Fruit fly (Drosophila melanogaster) whole organism, embryonic: ENCODE data around the gene Hpd.

Source experiments
- Ada2b ChIP-seq: fragments of 200-800 bp; sonication (Bioruptor generic); IDR thresholded peaks from 2 replicates; pipeline ENCODE4 v1.3.6; 2022; ENCODE audit warnings: missing biosample characterization, missing genetic modification characterization
- Awh ChIP-seq: fragments of 200-800 bp; sonication (Bioruptor generic); IDR thresholded peaks from 2 replicates; pipeline ENCODE4, ENCODE4 v1.3.6; 2022; ENCODE audit warnings: missing biosample characterization, missing genetic modification characterization
- CG10543 ChIP-seq: fragments of 200-800 bp; sonication (Bioruptor generic); optimal IDR thresholded peaks from 3 replicates; lab custom pipeline; 2017; ENCODE audit warnings: missing biosample characterization, mild to moderate bottlenecking, missing genetic modification characterization, moderate library complexity
- CG12104 ChIP-seq: fragments of 200-800 bp; sonication (Bioruptor generic); optimal IDR thresholded peaks from 3 replicates; lab custom pipeline; 2016; ENCODE audit warnings: missing biosample characterization, missing genetic modification characterization
- CG13287 ChIP-seq: fragments of 200-800 bp; sonication (Bioruptor generic); IDR thresholded peaks from 2 replicates; pipeline ENCODE4 v1.3.6; 2022; ENCODE audit warnings: missing biosample characterization, missing genetic modification characterization; ENCODE audit not compliant: partially characterized antibody
- CG14014 ChIP-seq: fragments of 200-800 bp; sonication (Bioruptor generic); IDR thresholded peaks from 2 replicates; pipeline ENCODE4 v1.3.6; 2022; ENCODE audit warnings: missing biosample characterization, missing genetic modification characterization
- CG17912 ChIP-seq: fragments of 200-800 bp; sonication (Bioruptor generic); optimal IDR thresholded peaks from 2 replicates; lab custom pipeline; 2018; ENCODE audit warnings: missing biosample characterization, mild to moderate bottlenecking, missing genetic modification characterization
- CG31224 ChIP-seq: fragments of 200-800 bp; sonication (Bioruptor generic); IDR thresholded peaks from 2 replicates; pipeline ENCODE4 v1.3.6; 2022; ENCODE audit warnings: missing biosample characterization, missing genetic modification characterization
- CG32772 ChIP-seq: fragments of 200-800 bp; sonication (Bioruptor generic); IDR thresholded peaks from 2 replicates; pipeline ENCODE4 v1.3.6; 2022; ENCODE audit warnings: missing biosample characterization, missing genetic modification characterization
- CG4360 ChIP-seq: fragments of 200-800 bp; sonication (Bioruptor generic); IDR thresholded peaks from 2 replicates; pipeline ENCODE4 v1.3.6; 2022; ENCODE audit warnings: missing biosample characterization, missing genetic modification characterization
- CG6683 ChIP-seq: fragments of 200-800 bp; sonication (Bioruptor generic); optimal IDR thresholded peaks from 2 replicates; lab custom pipeline; 2017; ENCODE audit warnings: missing biosample characterization, mild to moderate bottlenecking, missing genetic modification characterization, missing genetic modification reagents
- CG7745 ChIP-seq: fragments of 200-800 bp; sonication (Bioruptor generic); optimal IDR thresholded peaks from 2 replicates; lab custom pipeline; 2018; ENCODE audit warnings: missing biosample characterization, mild to moderate bottlenecking, missing genetic modification characterization, moderate library complexity
- CG7963 ChIP-seq: fragments of 200-800 bp; sonication (Bioruptor generic); IDR thresholded peaks from 3 replicates; pipeline ENCODE4 v1.3.6; 2022; ENCODE audit warnings: missing biosample characterization, missing genetic modification characterization; ENCODE audit not compliant: partially characterized antibody
- CG8290 ChIP-seq, 3 experiments: fragments of 200-800 bp; sonication (Bioruptor generic); optimal IDR thresholded peaks; 2 replicates each; lab custom pipeline; 2016 to 2019; ENCODE audit warnings: missing biosample characterization in 3 of 3, missing genetic modification characterization in 3 of 3, mild to moderate bottlenecking in 2 of 3, moderate library complexity in 1 of 3
- CG9797 ChIP-seq: fragments of 200-800 bp; sonication (Bioruptor generic); optimal IDR thresholded peaks from 3 replicates; lab custom pipeline; 2018; ENCODE audit warnings: missing biosample characterization, mild to moderate bottlenecking, missing genetic modification characterization
- Chrac-16 ChIP-seq: fragments of 200-800 bp; sonication (Bioruptor generic); optimal IDR thresholded peaks from 3 replicates; lab custom pipeline; 2016; ENCODE audit warnings: missing biosample characterization, missing genetic modification characterization
- Dad ChIP-seq: fragments of 200-800 bp; sonication (Bioruptor generic); optimal IDR thresholded peaks from 3 replicates; lab custom pipeline; 2016; ENCODE audit warnings: missing biosample characterization, missing genetic modification characterization
- Fer1 ChIP-seq: fragments of 200-800 bp; sonication (Bioruptor generic); optimal IDR thresholded peaks from 2 replicates; lab custom pipeline; 2017; ENCODE audit warnings: missing biosample characterization, mild to moderate bottlenecking, missing genetic modification characterization
- HLH54F ChIP-seq: fragments of 200-800 bp; sonication (Bioruptor generic); optimal IDR thresholded peaks from 3 replicates; lab custom pipeline; 2016; ENCODE audit warnings: missing biosample characterization, missing genetic modification characterization
- Hmr ChIP-seq: fragments of 200-800 bp; sonication (Bioruptor generic); optimal IDR thresholded peaks from 3 replicates; lab custom pipeline; 2017; ENCODE audit warnings: mild to moderate bottlenecking, missing biosample characterization, missing genetic modification reagents, missing genetic modification characterization
- Lim3 ChIP-seq: fragments of 200-800 bp; sonication (Bioruptor generic); IDR thresholded peaks from 2 replicates; pipeline ENCODE4 v1.3.6; 2022; ENCODE audit warnings: missing biosample characterization, missing genetic modification characterization
- Max ChIP-seq: fragments of 200-800 bp; sonication (Bioruptor generic); optimal IDR thresholded peaks from 2 replicates; lab custom pipeline; 2016; ENCODE audit warnings: missing biosample characterization, mild to moderate bottlenecking, missing genetic modification characterization
- Myb ChIP-seq: fragments of 200-800 bp; sonication (Bioruptor generic); optimal IDR thresholded peaks from 2 replicates; lab custom pipeline; 2016; ENCODE audit warnings: missing biosample characterization, missing genetic modification characterization
- Six4 ChIP-seq: fragments of 200-800 bp; sonication (Bioruptor generic); optimal IDR thresholded peaks from 2 replicates; lab custom pipeline; 2016; ENCODE audit warnings: missing biosample characterization, missing genetic modification characterization
- Sry-δ ChIP-seq: fragments of 200-800 bp; sonication (Bioruptor generic); optimal IDR thresholded peaks from 2 replicates; lab custom pipeline; 2016; ENCODE audit warnings: missing biosample characterization, missing genetic modification characterization
- Ssrp ChIP-seq: fragments of 200-800 bp; sonication (Bioruptor generic); optimal IDR thresholded peaks from 2 replicates; lab custom pipeline; 2018; ENCODE audit warnings: missing biosample characterization, mild to moderate bottlenecking, missing genetic modification characterization, moderate library complexity
- YL-1 ChIP-seq: fragments of 200-800 bp; sonication (Bioruptor generic); optimal IDR thresholded peaks from 3 replicates; lab custom pipeline; 2017; ENCODE audit warnings: missing biosample characterization, mild to moderate bottlenecking, missing genetic modification characterization
- ash1 ChIP-seq: fragments of 200-800 bp; sonication (Bioruptor generic); optimal IDR thresholded peaks from 2 replicates; lab custom pipeline; 2018; ENCODE audit warnings: missing biosample characterization, mild to moderate bottlenecking, missing genetic modification characterization
- chinmo ChIP-seq: fragments of 200-800 bp; sonication (Bioruptor generic); IDR thresholded peaks from 4 replicates; pipeline ENCODE4 v1.3.6; 2022; ENCODE audit warnings: missing biosample characterization, missing genetic modification characterization; ENCODE audit not compliant: partially characterized antibody
- corto ChIP-seq: fragments of 200-800 bp; sonication (Bioruptor generic); optimal IDR thresholded peaks from 2 replicates; lab custom pipeline; 2016; ENCODE audit warnings: missing biosample characterization, mild to moderate bottlenecking, missing genetic modification characterization, moderate library complexity
- croc ChIP-seq: fragments of 200-800 bp; sonication (Bioruptor generic); conservative IDR thresholded peaks from 3 replicates; pipeline ENCODE4 v1.3.6; 2022; ENCODE audit warnings: missing biosample characterization, missing genetic modification characterization
- dmrt99B ChIP-seq: fragments of 200-800 bp; sonication (Bioruptor generic); optimal IDR thresholded peaks from 2 replicates; lab custom pipeline; 2018; ENCODE audit warnings: missing biosample characterization, mild to moderate bottlenecking, missing genetic modification characterization, moderate library complexity
- jigr1 ChIP-seq: fragments of 200-800 bp; sonication (Bioruptor generic); IDR thresholded peaks from 3 replicates; pipeline ENCODE4 v1.3.6; 2022; ENCODE audit warnings: missing biosample characterization, missing genetic modification characterization
- jing ChIP-seq: fragments of 200-800 bp; sonication (Bioruptor generic); optimal IDR thresholded peaks from 2 replicates; lab custom pipeline; 2018; ENCODE audit warnings: missing biosample characterization, mild to moderate bottlenecking, missing genetic modification characterization
- lola ChIP-seq, 3 experiments: fragments of >200 bp in 2 of 3; fragments of 200-800 bp in 1 of 3; sonication (Bioruptor generic) in 1 of 3; optimal IDR thresholded peaks; 2 replicates each; lab custom pipeline; 2017 to 2019; ENCODE audit warnings: missing biosample characterization in 3 of 3, missing genetic modification characterization in 3 of 3, mild to moderate bottlenecking in 1 of 3, moderate library complexity in 1 of 3
- otp ChIP-seq: fragments of 200-800 bp; sonication (Bioruptor generic); IDR thresholded peaks from 3 replicates; pipeline ENCODE4, ENCODE4 v1.3.6; 2022; ENCODE audit warnings: missing biosample characterization, missing genetic modification characterization
- pho ChIP-seq: fragments of 200-800 bp; sonication (Bioruptor generic); optimal IDR thresholded peaks from 2 replicates; lab custom pipeline; 2016; ENCODE audit warnings: missing biosample characterization, missing genetic modification characterization
- pros ChIP-seq: fragments of 200-800 bp; sonication (Bioruptor generic); optimal IDR thresholded peaks from 3 replicates; lab custom pipeline; 2019; ENCODE audit warnings: missing biosample characterization, mild to moderate bottlenecking, missing genetic modification characterization, moderate library complexity
- salm ChIP-seq: fragments of 200-800 bp; sonication (Bioruptor generic); optimal IDR thresholded peaks from 2 replicates; lab custom pipeline; 2018; ENCODE audit warnings: missing biosample characterization, mild to moderate bottlenecking, missing genetic modification characterization
- sc ChIP-seq, 3 experiments: fragments of >200 bp in 2 of 3; fragments of 200-800 bp in 1 of 3; sonication (Bioruptor generic) in 1 of 3; optimal IDR thresholded peaks; 2 replicates in 2 of 3; 3 replicates in 1 of 3; lab custom pipeline; 2017; ENCODE audit warnings: mild to moderate bottlenecking in 1 of 3, missing biosample characterization in 1 of 3, missing genetic modification characterization in 1 of 3, missing genetic modification reagents in 1 of 3
- sna ChIP-seq: fragments of 200-800 bp; sonication (Bioruptor generic); IDR thresholded peaks from 2 replicates; pipeline ENCODE4 v1.3.6; 2022; ENCODE audit warnings: missing biosample characterization, missing genetic modification characterization; ENCODE audit not compliant: partially characterized antibody
- tgo ChIP-seq: fragments of 200-800 bp; sonication (Bioruptor generic); IDR thresholded peaks from 3 replicates; pipeline ENCODE4 v1.3.6; 2022; ENCODE audit warnings: missing biosample characterization, missing genetic modification characterization
- tin ChIP-seq: fragments of 200-800 bp; sonication (Bioruptor generic); optimal IDR thresholded peaks from 3 replicates; lab custom pipeline; 2016; ENCODE audit warnings: missing biosample characterization, missing genetic modification characterization
- vvl ChIP-seq: fragments of 200-800 bp; sonication (Bioruptor generic); IDR thresholded peaks from 2 replicates; pipeline ENCODE4 v1.3.6; 2022; ENCODE audit warnings: missing biosample characterization, missing genetic modification characterization
- wdn ChIP-seq: fragments of 200-800 bp; sonication (Bioruptor generic); IDR thresholded peaks from 2 replicates; pipeline ENCODE4 v1.3.6; 2022; ENCODE audit warnings: missing biosample characterization, missing genetic modification characterization
- zf30C ChIP-seq: fragments of 200-800 bp; sonication (Bioruptor generic); optimal IDR thresholded peaks from 3 replicates; lab custom pipeline; 2018; ENCODE audit warnings: missing biosample characterization, mild to moderate bottlenecking, missing genetic modification characterization

Gene Hpd

dm6 chr3L:20398243-20399222 lies 41.1 kb downstream of the Hpd start (continued):
- 0 out of 2 replicates have a peak, but pooled peaks have one; percentile 15 for TF ChIP-seq Lim3 (GFP tag; lab: Robert Waterston, UW)
- peak; percentile 91 for TF ChIP-seq CG10543 (GFP tag; lab: Kevin White, UChicago)
- TF ChIP-seq tgo (GFP tag; lab: Robert Waterston, UW) = peak; percentile 79
- TF ChIP-seq pros (GFP tag; lab: Kevin White, UChicago) = no peak
- TF ChIP-seq CG31224 (GFP tag; lab: Robert Waterston, UW) = peak; percentile 60
- TF ChIP-seq lola (GFP tag; optimal IDR thresholded peaks at IDR 0.05; lab: Kevin White, UChicago) = peak in 1 of 3 experiments; percentile 81
- TF ChIP-seq wdn = 0 out of 2 replicates have a peak, but pooled peaks have one; percentile 21
- TF ChIP-seq Fer1 (GFP tag; lab: Kevin White, UChicago) = peak; percentile 85
- peak; percentile 80 for TF ChIP-seq vvl
- TF ChIP-seq jing (GFP tag; lab: Kevin White, UChicago) = peak; percentile 58
- peak; percentile 21 for TF ChIP-seq Myb
- peak; percentile 80 for TF ChIP-seq tin
- peak; percentile 71 for TF ChIP-seq Chrac-16 (GFP tag; lab: Kevin White, UChicago)
- peak; percentile 13 for TF ChIP-seq CG9797 (GFP tag; lab: Kevin White, UChicago)
- peak; percentile 23; the same call in 1 of the 2 replicates for TF ChIP-seq CG32772 (GFP tag; lab: Robert Waterston, UW)
- TF ChIP-seq croc (GFP tag; lab: Robert Waterston, UW) = peak; percentile 36; the same call in 2 of the 3 replicates
- TF ChIP-seq HLH54F = peak; percentile 65
- TF ChIP-seq Awh (GFP tag; lab: Robert Waterston, UW) = peak; percentile 80
- peak; percentile 72 for TF ChIP-seq Ada2b
- peak; percentile 18; the same call in 1 of the 2 replicates for TF ChIP-seq CG13287 (GFP tag; lab: Robert Waterston, UW)
- peak; percentile 48; the same call in 1 of the 3 replicates for TF ChIP-seq jigr1 (GFP tag; lab: Robert Waterston, UW)
- peak; percentile 63 for TF ChIP-seq CG6683
- TF ChIP-seq CG7745 (tag; lab: Kevin White, UChicago) = no peak
- TF ChIP-seq Hmr (GFP tag; lab: Kevin White, UChicago) = peak; percentile 88
- peak; percentile 71 for TF ChIP-seq corto (GFP tag; lab: Kevin White, UChicago)
- no peak for TF ChIP-seq CG7963 (GFP tag; lab: Robert Waterston, UW)
- TF ChIP-seq Ssrp (tag; lab: Kevin White, UChicago) = peak; percentile 86
- TF ChIP-seq YL-1 = peak; percentile 31
- TF ChIP-seq CG12104 (GFP tag; lab: Kevin White, UChicago) = peak; percentile 81
- TF ChIP-seq CG17912 (GFP tag; lab: Kevin White, UChicago) = no peak
- TF ChIP-seq Max (GFP tag; lab: Kevin White, UChicago) = peak; percentile 83
- peak; percentile 26 for TF ChIP-seq Sry-δ (GFP tag; lab: Kevin White, UChicago)
- no peak for TF ChIP-seq ash1
- TF ChIP-seq zf30C (GFP tag; lab: Kevin White, UChicago) = peak; percentile 81
- peak; percentile 37 for TF ChIP-seq CG8290 (GFP tag; optimal IDR thresholded peaks at IDR 0.05; lab: Kevin White, UChicago)
- peak in 1 of 2 experiments; percentile 59 for TF ChIP-seq CG8290 (tag; optimal IDR thresholded peaks at IDR 0.05; lab: Kevin White, UChicago)
- TF ChIP-seq chinmo (GFP tag; lab: Robert Waterston, UW) = peak; percentile 88
- TF ChIP-seq otp (GFP tag; lab: Robert Waterston, UW) = 0 out of 3 replicates have a peak, but pooled peaks have one; percentile 27
- peak; percentile 69 for TF ChIP-seq Six4 (GFP tag; lab: Kevin White, UChicago)
- TF ChIP-seq CG14014 (GFP tag; lab: Robert Waterston, UW) = peak; percentile 70
- peak; percentile 80 for TF ChIP-seq pho (GFP tag; lab: Kevin White, UChicago)
- TF ChIP-seq sna (GFP tag; lab: Robert Waterston, UW) = no peak
- TF ChIP-seq Dad = peak; percentile 61
- TF ChIP-seq dmrt99B (tag; lab: Kevin White, UChicago) = peak; percentile 93
- TF ChIP-seq salm (tag; lab: Kevin White, UChicago) = peak; percentile 77
- no peak for TF ChIP-seq sc (optimal IDR thresholded peaks at IDR 0.05; lab: Kevin White, UChicago)
- peak; percentile 72 for TF ChIP-seq sc (GFP tag; optimal IDR thresholded peaks at IDR 0.05; lab: Kevin White, UChicago)
- TF ChIP-seq CG4360 = no peak
